Worm (Caenorhabditis elegans) whole organism, early embryonic: ENCODE results near the gene ZC196.8.

Source experiments
- B0310.2 ChIP-seq: sonication (generic microtip); optimal IDR thresholded peaks from 2 replicates; lab custom pipeline; 2016; ENCODE audit warnings: mild to moderate bottlenecking, missing genetic modification characterization, missing compliant biosample characterization
- F13C5.2 ChIP-seq: sonication (generic microtip); optimal IDR thresholded peaks from 2 replicates; lab custom pipeline; 2017; ENCODE audit warnings: mild to moderate bottlenecking, missing genetic modification characterization, inconsistent platforms, missing compliant biosample characterization
- ama-1 ChIP-seq: fragments of 150-350 bp; optimal IDR thresholded peaks from 2 replicates; lab custom pipeline; 2014
- ets-7 ChIP-seq: sonication (generic microtip); optimal IDR thresholded peaks from 2 replicates; lab custom pipeline; 2016; ENCODE audit warnings: missing genotype, missing genetic modification characterization, missing compliant biosample characterization
- flt-1 ChIP-seq: fragments of 200-800 bp; sonication (Bioruptor generic); IDR thresholded peaks from 2 replicates; pipeline ENCODE4 v1.3.6; 2022; ENCODE audit warnings: missing genetic modification characterization, missing compliant biosample characterization
- hmbx-1 ChIP-seq: sonication (generic microtip); optimal IDR thresholded peaks from 2 replicates; lab custom pipeline; 2016; ENCODE audit warnings: mild to moderate bottlenecking, missing genetic modification characterization, missing compliant biosample characterization
- hmg-4 ChIP-seq: fragments of 200-800 bp; sonication (Bioruptor generic); optimal IDR thresholded peaks from 2 replicates; lab custom pipeline; 2018; ENCODE audit warnings: mild to moderate bottlenecking, missing genetic modification characterization, missing compliant biosample characterization
- hnd-1 ChIP-seq: sonication (generic microtip); optimal IDR thresholded peaks from 2 replicates; lab custom pipeline; 2016; ENCODE audit warnings: missing genetic modification characterization, missing compliant biosample characterization
- pes-1 ChIP-seq: fragments of 200-800 bp; sonication (Bioruptor generic); IDR thresholded peaks from 2 replicates; pipeline ENCODE4 v1.3.6; 2022; ENCODE audit warnings: missing genetic modification reagents, missing genetic modification characterization, missing compliant biosample characterization
- scrt-1 ChIP-seq: fragments of 200-800 bp; sonication (Bioruptor generic); IDR thresholded peaks from 2 replicates; pipeline ENCODE4 v1.3.6; 2022; ENCODE audit warnings: missing genetic modification characterization, missing compliant biosample characterization
- tra-4 ChIP-seq: sonication (generic microtip); optimal IDR thresholded peaks from 2 replicates; lab custom pipeline; 2017; ENCODE audit warnings: missing genetic modification characterization, missing compliant biosample characterization

ce11 chrV:8711910-8712309, 10.2 kb downstream of the ZC196.8 start, which contains the start of gene ZC178.2:
- TF ChIP-seq pes-1 (no peak), ets-7 (tag; lab: Kevin White, UChicago) (no peak), flt-1 (GFP tag; lab: Robert Waterston, UW) (no peak), scrt-1 (GFP tag; lab: Robert Waterston, UW) (no peak), tra-4 (no peak), ama-1 (no peak), hnd-1 (tag; lab: Kevin White, UChicago) (no peak), hmg-4 (GFP tag; lab: Kevin White, UChicago) (no peak), hmbx-1 (tag; lab: Kevin White, UChicago) (no peak), B0310.2 (tag; lab: Kevin White, UChicago) (no peak), F13C5.2 (no peak)
